Worm (Caenorhabditis elegans) whole organism, young adult: ENCODE results near the gene F26F2.4.

Source experiments
- B0336.3 ChIP-seq: fragments of 200-800 bp; sonication (Bioruptor generic); IDR thresholded peaks from 2 replicates; pipeline ENCODE4 v1.3.6; 2022; ENCODE audit warnings: missing genetic modification characterization, missing compliant biosample characterization
- C06A6.2 ChIP-seq: fragments of 200-800 bp; sonication (Bioruptor generic); conservative IDR thresholded peaks from 2 replicates; pipeline ENCODE4 v1.3.6; 2022; ENCODE audit warnings: missing genetic modification characterization, missing compliant biosample characterization
- F33H1.4 ChIP-seq: fragments of 200-800 bp; sonication (Bioruptor generic); IDR thresholded peaks from 2 replicates; pipeline ENCODE4 v1.3.6; 2022; ENCODE audit warnings: missing genetic modification reagents, missing genetic modification characterization, missing compliant biosample characterization
- K11D2.4 ChIP-seq: fragments of 200-800 bp; sonication (Bioruptor generic); IDR thresholded peaks from 2 replicates; pipeline ENCODE4 v1.3.6; 2022; ENCODE audit warnings: missing genetic modification reagents, missing genetic modification characterization, missing compliant biosample characterization
- ama-1 ChIP-seq, 3 experiments: fragments of 150-350 bp in 1 of 3; sonication (generic microtip) in 2 of 3; optimal IDR thresholded peaks; 2 replicates each; lab custom pipeline; 2014 to 2018; ENCODE audit warnings: missing biosample characterization in 2 of 3, missing genetic modification characterization in 2 of 3, missing genetic modification reagents in 2 of 3
- chd-7 ChIP-seq: sonication (generic microtip); optimal IDR thresholded peaks from 2 replicates; lab custom pipeline; 2016; ENCODE audit warnings: mild to moderate bottlenecking, missing genetic modification characterization, moderate library complexity, missing compliant biosample characterization
- hmg-20 ChIP-seq: fragments of 200-800 bp; sonication (Bioruptor generic); IDR thresholded peaks from 2 replicates; pipeline ENCODE4 v1.3.6; 2022; ENCODE audit warnings: missing genetic modification reagents, missing genetic modification characterization, missing compliant biosample characterization
- nhr-80 ChIP-seq: sonication (generic microtip); optimal IDR thresholded peaks from 2 replicates; lab custom pipeline; 2016; ENCODE audit warnings: missing genetic modification characterization, missing compliant biosample characterization
- pha-4 ChIP-seq: fragments of 150-350 bp; sonication (generic microtip); optimal IDR thresholded peaks from 2 replicates; lab custom pipeline; 2014; ENCODE audit warnings: missing biosample characterization, missing genetic modification reagents, missing genetic modification characterization
- rpc-1 ChIP-seq, 2 experiments: fragments of 150-350 bp in 1 of 2; sonication (generic microtip) in 1 of 2; optimal IDR thresholded peaks; 2 replicates each; lab custom pipeline; 2014 to 2018; ENCODE audit warnings: missing biosample characterization in 1 of 2, missing genetic modification characterization in 1 of 2, missing genetic modification reagents in 1 of 2, missing genotype in 1 of 2
- tbp1 ChIP-seq: fragments of 200-800 bp; sonication (Bioruptor generic); optimal IDR thresholded peaks from 2 replicates; lab custom pipeline; 2018; ENCODE audit warnings: mild to moderate bottlenecking, missing genetic modification characterization, missing compliant biosample characterization
- unc-62 ChIP-seq: fragments of 150-350 bp; optimal IDR thresholded peaks from 2 replicates; lab custom pipeline; 2014; ENCODE audit warnings: missing biosample characterization, missing genetic modification reagents, missing genetic modification characterization
- xnd-1 ChIP-seq: sonication (generic microtip); optimal IDR thresholded peaks from 2 replicates; lab custom pipeline; 2016; ENCODE audit warnings: missing genotype, missing genetic modification reagents, missing genetic modification characterization, missing compliant biosample characterization
- ztf-18 ChIP-seq: sonication (generic microtip); optimal IDR thresholded peaks from 2 replicates; lab custom pipeline; 2016; ENCODE audit warnings: missing genotype, mild to moderate bottlenecking, missing genetic modification characterization, missing compliant biosample characterization

ce11 chrV:20573392-20573791 lies 4.3 kb downstream of the F26F2.4 start, which contains the start of gene F26F2.5:
- TF ChIP-seq C06A6.2: no peak
- no peak for TF ChIP-seq tbp1 (GFP tag; lab: Kevin White, UChicago)
- TF ChIP-seq unc-62 (GFP tag; lab: Kevin White, UChicago): no peak
- TF ChIP-seq F33H1.4 (GFP tag; lab: Robert Waterston, UW): no peak
- TF ChIP-seq K11D2.4: no peak
- TF ChIP-seq chd-7 (tag; lab: Kevin White, UChicago): no peak
- TF ChIP-seq B0336.3: no peak
- TF ChIP-seq ama-1 (optimal IDR thresholded peaks at IDR 0.05; lab: Kevin White, UChicago): no peak
- no peak for TF ChIP-seq ama-1 (GFP tag; optimal IDR thresholded peaks at IDR 0.05; lab: Kevin White, UChicago)
- no peak for TF ChIP-seq hmg-20 (GFP tag; lab: Robert Waterston, UW)
- no peak for TF ChIP-seq rpc-1 (optimal IDR thresholded peaks at IDR 0.05; lab: Kevin White, UChicago)
- TF ChIP-seq rpc-1 (tag; optimal IDR thresholded peaks at IDR 0.05; lab: Kevin White, UChicago): no peak
- no peak for TF ChIP-seq pha-4 (tag; lab: Kevin White, UChicago)
- no peak for TF ChIP-seq nhr-80
- no peak for TF ChIP-seq xnd-1 (tag; lab: Kevin White, UChicago)
- no peak for TF ChIP-seq ztf-18 (tag; lab: Kevin White, UChicago)
